Worm (Caenorhabditis elegans) whole organism, midembryonic: ENCODE results near the gene Y62F5A.10.

Experiments used
- T22C8.4 ChIP-seq: fragments of 200-800 bp; sonication (Bioruptor generic); IDR thresholded peaks from 2 replicates; pipeline ENCODE4 v1.3.6; 2022; ENCODE audit warnings: missing genetic modification characterization, missing compliant biosample characterization
- cog-1 ChIP-seq: sonication (generic microtip); optimal IDR thresholded peaks from 2 replicates; lab custom pipeline; 2016; ENCODE audit warnings: missing genetic modification characterization, missing compliant biosample characterization
- flt-1 ChIP-seq: fragments of 200-800 bp; sonication (Bioruptor generic); IDR thresholded peaks from 2 replicates; pipeline ENCODE4 v1.3.6; 2022; ENCODE audit warnings: missing genetic modification characterization, missing compliant biosample characterization
- klf-2 ChIP-seq: fragments of 200-800 bp; sonication (Bioruptor generic); conservative IDR thresholded peaks from 2 replicates; pipeline ENCODE4 v1.3.6; 2022; ENCODE audit warnings: missing genetic modification reagents, missing genetic modification characterization, missing compliant biosample characterization
- med-1 ChIP-seq: sonication (generic microtip); optimal IDR thresholded peaks from 2 replicates; lab custom pipeline; 2017; ENCODE audit warnings: missing genetic modification characterization, mild to moderate bottlenecking, missing compliant biosample characterization, antibody characterized with exemption, missing genetic modification reagents; ENCODE audit not compliant: insufficient read depth
- ref-1 ChIP-seq: fragments of 200-800 bp; sonication (Bioruptor generic); conservative IDR thresholded peaks from 2 replicates; pipeline ENCODE4 v1.3.6; 2022; ENCODE audit warnings: missing genetic modification reagents, missing genetic modification characterization, missing compliant biosample characterization
- tab-1 ChIP-seq: fragments of 200-800 bp; sonication (Bioruptor generic); IDR thresholded peaks from 2 replicates; pipeline ENCODE4 v1.3.6; 2022; ENCODE audit warnings: missing genetic modification characterization, missing compliant biosample characterization
- ztf-23 ChIP-seq: fragments of 200-800 bp; sonication (Bioruptor generic); IDR thresholded peaks from 2 replicates; pipeline ENCODE4 v1.3.6; 2022; ENCODE audit warnings: missing genetic modification reagents, missing genetic modification characterization, missing compliant biosample characterization
- ztf-29 ChIP-seq: fragments of 200-800 bp; sonication (Bioruptor generic); IDR thresholded peaks from 2 replicates; pipeline ENCODE4 v1.3.6; 2022; ENCODE audit warnings: missing genetic modification reagents, missing genetic modification characterization, missing compliant biosample characterization

Y62F5A.10 gene

DNA sequence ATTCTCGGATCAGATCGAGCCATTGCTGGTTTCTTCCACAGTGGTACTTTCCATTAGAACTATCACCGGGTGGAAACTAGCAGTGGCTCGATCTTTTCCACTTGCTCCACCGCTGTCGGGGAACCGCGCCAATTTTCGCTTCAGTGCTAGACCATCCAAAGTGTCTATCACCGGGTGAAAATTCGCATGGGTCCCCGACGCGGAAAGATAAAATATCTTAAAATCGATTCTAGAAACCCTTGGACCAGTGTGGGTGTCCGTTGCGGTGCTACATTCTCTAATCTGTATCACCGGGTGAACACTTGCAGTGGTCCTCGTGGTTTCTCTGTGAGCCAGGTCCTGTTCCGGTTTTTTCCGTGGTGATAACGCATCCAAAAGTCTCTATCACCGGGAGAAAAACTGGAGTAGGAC lies 16.2 kb downstream of the Y62F5A.10 start:
- TF ChIP-seq T22C8.4 (GFP tag; lab: Robert Waterston, UW), result peak; percentile 45; the same call in 1 of the 2 replicates
- TF ChIP-seq klf-2 (GFP tag; lab: Robert Waterston, UW), result no peak
- no peak for TF ChIP-seq ztf-29 (GFP tag; lab: Robert Waterston, UW)
- TF ChIP-seq ztf-23 (GFP tag; lab: Robert Waterston, UW), result no peak
- TF ChIP-seq cog-1, result no peak
- peak; percentile 76 for TF ChIP-seq flt-1 (GFP tag; lab: Robert Waterston, UW)
- TF ChIP-seq med-1 (GFP tag; lab: Kevin White, UChicago), result no peak
- no peak; the same call in 1 of the 2 replicates for TF ChIP-seq tab-1 (GFP tag; lab: Robert Waterston, UW)
- no peak for TF ChIP-seq ref-1 (GFP tag; lab: Robert Waterston, UW)

DNA sequence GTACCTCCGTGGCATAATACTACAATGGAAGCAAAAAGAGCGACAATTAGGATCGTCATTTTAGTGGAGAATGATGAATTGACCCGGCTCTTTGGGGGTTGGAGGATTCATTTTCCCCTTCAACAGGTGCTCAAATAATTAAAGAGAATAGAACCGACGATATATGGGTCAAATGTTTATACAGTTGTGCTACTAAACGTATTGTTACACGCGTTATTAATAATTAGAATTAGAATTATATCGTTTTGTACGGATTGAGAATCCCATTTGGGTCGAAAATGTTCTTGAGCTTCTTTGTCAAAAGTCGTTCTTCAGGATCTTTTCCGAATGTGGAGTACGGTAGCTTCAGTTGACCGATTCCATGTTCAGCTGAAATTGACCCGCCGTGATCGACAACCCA lies 17.3 kb downstream of the Y62F5A.10 start, which contains the start of gene Y62F5A.9:
Gene Y62F5A.9 (minus strand): TSS at position 101 of the 400 bp plus-strand sequence.
- TF ChIP-seq ref-1 (GFP tag; lab: Robert Waterston, UW), result no peak
- no peak for TF ChIP-seq T22C8.4 (GFP tag; lab: Robert Waterston, UW)
- no peak for TF ChIP-seq tab-1 (GFP tag; lab: Robert Waterston, UW)
- TF ChIP-seq klf-2 (GFP tag; lab: Robert Waterston, UW), result no peak
- TF ChIP-seq med-1 (GFP tag; lab: Kevin White, UChicago), result no peak
- no peak for TF ChIP-seq ztf-23 (GFP tag; lab: Robert Waterston, UW)
- no peak for TF ChIP-seq ztf-29 (GFP tag; lab: Robert Waterston, UW)
- TF ChIP-seq cog-1, result no peak
- TF ChIP-seq flt-1 (GFP tag; lab: Robert Waterston, UW), result no peak

ce11 chrII:11542385-11542784 lies 21.0 kb downstream of the Y62F5A.10 start, which contains the start of gene gtf-2E2:
TSS of gene gtf-2E2 (minus strand) at chrII:11542495.
- TF ChIP-seq ref-1 (GFP tag; lab: Robert Waterston, UW) (no peak), flt-1 (GFP tag; lab: Robert Waterston, UW) (no peak), tab-1 (GFP tag; lab: Robert Waterston, UW) (no peak), ztf-23 (GFP tag; lab: Robert Waterston, UW) (no peak), med-1 (GFP tag; lab: Kevin White, UChicago) (no peak), ztf-29 (GFP tag; lab: Robert Waterston, UW) (no peak), T22C8.4 (GFP tag; lab: Robert Waterston, UW) (peak; percentile 62)

DNA sequence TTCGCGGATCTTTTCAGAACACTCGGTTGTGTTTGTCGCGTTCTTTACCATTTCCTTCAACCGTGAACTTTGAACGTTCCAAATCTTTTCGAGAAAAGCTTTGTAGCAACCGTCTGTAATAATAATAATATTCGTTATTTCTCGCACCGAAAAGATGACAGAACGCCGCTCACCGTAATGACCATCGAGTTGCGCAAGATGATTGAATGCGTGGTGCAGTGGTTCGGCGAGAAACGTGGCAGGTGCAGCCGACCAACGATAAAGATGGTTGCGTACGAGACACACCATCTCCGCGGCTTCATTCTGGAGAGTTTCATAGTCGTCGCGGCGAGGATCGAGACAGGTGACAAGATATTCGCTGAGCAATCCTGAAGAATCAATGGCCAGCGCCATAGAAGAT lies 21.6 kb downstream of the Y62F5A.10 start:
- TF ChIP-seq T22C8.4 (GFP tag; lab: Robert Waterston, UW) (no peak), ztf-29 (GFP tag; lab: Robert Waterston, UW) (no peak), med-1 (GFP tag; lab: Kevin White, UChicago) (no peak), cog-1 (no peak), klf-2 (GFP tag; lab: Robert Waterston, UW) (no peak), tab-1 (GFP tag; lab: Robert Waterston, UW) (no peak), ref-1 (GFP tag; lab: Robert Waterston, UW) (no peak), ztf-23 (GFP tag; lab: Robert Waterston, UW) (no peak), flt-1 (GFP tag; lab: Robert Waterston, UW) (no peak)

ce11 chrII:11544714-11545113 lies 23.3 kb downstream of the Y62F5A.10 start, which contains the start of gene F54D5.9:
TSS of gene F54D5.9 (minus strand) at chrII:11544828.
- no peak for TF ChIP-seq med-1 (GFP tag; lab: Kevin White, UChicago)
- TF ChIP-seq ref-1 (GFP tag; lab: Robert Waterston, UW), result no peak
- no peak for TF ChIP-seq tab-1 (GFP tag; lab: Robert Waterston, UW)
- TF ChIP-seq ztf-29 (GFP tag; lab: Robert Waterston, UW), result no peak
- no peak for TF ChIP-seq cog-1
- TF ChIP-seq flt-1 (GFP tag; lab: Robert Waterston, UW), result no peak

DNA sequence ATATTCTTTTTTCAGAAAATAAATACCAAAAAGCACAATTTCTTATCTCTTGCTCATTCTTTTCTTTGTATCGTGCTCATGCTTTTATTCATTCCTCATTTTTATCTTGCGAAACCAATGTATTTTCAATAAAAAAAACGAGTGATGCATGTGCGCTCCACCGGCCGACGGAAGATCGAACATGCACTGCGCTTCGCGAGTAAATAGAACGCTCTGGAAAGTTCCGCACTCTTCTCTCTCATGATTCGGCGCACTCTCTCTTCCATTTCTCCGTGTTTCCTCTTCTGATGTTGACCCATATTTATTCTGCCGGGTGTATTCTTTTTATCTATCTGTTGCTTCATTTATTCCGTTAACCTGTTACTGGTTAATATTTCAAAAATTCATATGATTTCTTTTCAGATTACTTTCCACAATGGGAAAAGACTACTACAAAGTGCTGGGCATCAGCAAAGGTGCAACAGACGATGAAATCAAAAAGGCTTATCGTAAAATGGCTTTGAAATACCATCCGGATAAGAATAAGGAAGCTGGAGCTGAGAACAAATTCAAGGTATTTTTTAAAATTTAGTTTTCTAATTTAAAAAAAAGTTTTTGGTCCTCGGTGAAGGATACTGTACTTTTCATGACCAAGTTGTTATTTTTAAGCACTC lies 24.0 kb downstream of the Y62F5A.10 start, which contains the start of gene dnj-13:
Gene dnj-13 (plus strand): TSS at position 403 of the 653 bp plus-strand sequence.
- TF ChIP-seq flt-1 (GFP tag; lab: Robert Waterston, UW), result peak; percentile 87
- TF ChIP-seq ref-1 (GFP tag; lab: Robert Waterston, UW), result no peak
- TF ChIP-seq tab-1 (GFP tag; lab: Robert Waterston, UW), result peak; percentile 49; the same call in 1 of the 2 replicates
- no peak for TF ChIP-seq klf-2 (GFP tag; lab: Robert Waterston, UW)
- TF ChIP-seq T22C8.4 (GFP tag; lab: Robert Waterston, UW), result peak; percentile 49; the same call in 1 of the 2 replicates
- TF ChIP-seq cog-1, result peak; percentile 88
- no peak for TF ChIP-seq med-1 (GFP tag; lab: Kevin White, UChicago)
- TF ChIP-seq ztf-23 (GFP tag; lab: Robert Waterston, UW), result peak; percentile 76

DNA sequence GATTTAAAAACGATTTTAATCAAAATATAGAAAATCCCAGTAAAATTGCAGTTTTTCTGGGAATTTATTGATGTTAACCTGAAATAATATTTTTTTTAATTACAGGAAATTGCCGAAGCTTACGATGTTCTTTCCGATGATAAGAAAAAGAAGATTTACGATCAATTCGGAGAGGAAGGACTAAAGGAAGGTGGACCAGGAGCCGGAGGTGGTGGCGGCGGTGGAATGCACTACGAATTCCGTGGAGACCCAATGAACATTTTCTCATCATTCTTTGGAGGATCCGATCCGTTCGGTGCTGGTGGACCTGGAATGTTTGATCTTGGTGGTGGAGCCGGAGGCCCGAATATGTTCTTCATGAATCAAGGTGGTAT lies 24.5 kb downstream of the Y62F5A.10 start:
- TF ChIP-seq med-1 (GFP tag; lab: Kevin White, UChicago) (no peak), klf-2 (GFP tag; lab: Robert Waterston, UW) (no peak), tab-1 (GFP tag; lab: Robert Waterston, UW) (no peak), ztf-23 (GFP tag; lab: Robert Waterston, UW) (no peak), ztf-29 (GFP tag; lab: Robert Waterston, UW) (no peak), ref-1 (GFP tag; lab: Robert Waterston, UW) (no peak), cog-1 (no peak), T22C8.4 (GFP tag; lab: Robert Waterston, UW) (no peak), flt-1 (GFP tag; lab: Robert Waterston, UW) (no peak)

ce11 chrII:11547254-11547687 lies 25.9 kb downstream of the Y62F5A.10 start, which contains the start of gene F54D5.7:
TSS of gene F54D5.7 (plus strand) at chrII:11547517.
- no peak for TF ChIP-seq T22C8.4 (GFP tag; lab: Robert Waterston, UW)
- no peak for TF ChIP-seq cog-1
- no peak for TF ChIP-seq klf-2 (GFP tag; lab: Robert Waterston, UW)
- TF ChIP-seq med-1 (GFP tag; lab: Kevin White, UChicago), result no peak
- TF ChIP-seq ztf-29 (GFP tag; lab: Robert Waterston, UW), result no peak
- 0 out of 2 replicates have a peak, but pooled peaks have one; percentile 13 for TF ChIP-seq flt-1 (GFP tag; lab: Robert Waterston, UW)
- no peak for TF ChIP-seq ref-1 (GFP tag; lab: Robert Waterston, UW)
